Fruit fly (Drosophila melanogaster) Kc167 (cell line): ENCODE measurements around the gene Ugt307A1.

Experiments used
- Myc ChIP-seq: fragments of >200 bp; optimal IDR thresholded peaks from 2 replicates; lab custom pipeline; 2017; ENCODE audit warnings: missing external identifiers
- Sin3A ChIP-seq: fragments of >200 bp; optimal IDR thresholded peaks from 2 replicates; lab custom pipeline; 2018; ENCODE audit warnings: missing external identifiers
- h ChIP-seq: fragments of >200 bp; optimal IDR thresholded peaks from 3 replicates; lab custom pipeline; 2018; ENCODE audit warnings: missing external identifiers
- insv ChIP-seq: fragments of >200 bp; optimal IDR thresholded peaks from 3 replicates; lab custom pipeline; 2018; ENCODE audit warnings: missing external identifiers
- psq ChIP-seq: fragments of >200 bp; optimal IDR thresholded peaks from 2 replicates; lab custom pipeline; 2017; ENCODE audit warnings: missing external identifiers
- ttk ChIP-seq: sonication (Bioruptor generic); optimal IDR thresholded peaks from 2 replicates; lab custom pipeline; 2017; ENCODE audit warnings: missing external identifiers

Ugt307A1 gene

dm6 chr2L:7097386-7097785 is 29.6 kb downstream of the Ugt307A1 start:
- no peak for TF ChIP-seq Sin3A (lab: Kevin White, UChicago)
- TF ChIP-seq h (lab: Kevin White, UChicago) = no peak
- TF ChIP-seq ttk (lab: Kevin White, UChicago) = no peak
- no peak for TF ChIP-seq psq (lab: Kevin White, UChicago)

dm6 chr2L:7100830-7101229 is 33.0 kb downstream of the Ugt307A1 start:
- TF ChIP-seq ttk (lab: Kevin White, UChicago) = no peak
- TF ChIP-seq psq (lab: Kevin White, UChicago) = no peak
- TF ChIP-seq insv (lab: Kevin White, UChicago) = no peak
- TF ChIP-seq Sin3A (lab: Kevin White, UChicago) = no peak
- no peak for TF ChIP-seq Myc (lab: Kevin White, UChicago)
- TF ChIP-seq h (lab: Kevin White, UChicago) = no peak

dm6 chr2L:7104195-7104971 is 36.6 kb downstream of the Ugt307A1 start:
- no peak for TF ChIP-seq h (lab: Kevin White, UChicago)
- no peak for TF ChIP-seq ttk (lab: Kevin White, UChicago)
- TF ChIP-seq insv (lab: Kevin White, UChicago) = no peak
- no peak for TF ChIP-seq psq (lab: Kevin White, UChicago)
- TF ChIP-seq Sin3A (lab: Kevin White, UChicago) = no peak
- TF ChIP-seq Myc (lab: Kevin White, UChicago) = no peak

- TF ChIP-seq Sin3A (lab: Kevin White, UChicago) (no peak), psq (lab: Kevin White, UChicago) (no peak), Myc (lab: Kevin White, UChicago) (no peak), h (lab: Kevin White, UChicago) (no peak), ttk (lab: Kevin White, UChicago) (no peak), insv (lab: Kevin White, UChicago) (no peak)
Observed at dm6 chr2L:7106289-7106961, 38.6 kb downstream of the Ugt307A1 start.

- TF ChIP-seq ttk (lab: Kevin White, UChicago) (no peak), psq (lab: Kevin White, UChicago) (no peak), Sin3A (lab: Kevin White, UChicago) (no peak), h (lab: Kevin White, UChicago) (no peak), Myc (lab: Kevin White, UChicago) (no peak), insv (lab: Kevin White, UChicago) (no peak)
Observed at dm6 chr2L:7107890-7108289, 40.1 kb downstream of the Ugt307A1 start.

- TF ChIP-seq ttk (lab: Kevin White, UChicago) = no peak
- no peak for TF ChIP-seq psq (lab: Kevin White, UChicago)
- TF ChIP-seq Myc (lab: Kevin White, UChicago) = no peak
- no peak for TF ChIP-seq insv (lab: Kevin White, UChicago)
- TF ChIP-seq h (lab: Kevin White, UChicago) = no peak
- TF ChIP-seq Sin3A (lab: Kevin White, UChicago) = no peak
Observed at dm6 chr2L:7110318-7110717, 42.5 kb downstream of the Ugt307A1 start.

- TF ChIP-seq Myc (lab: Kevin White, UChicago) (no peak), ttk (lab: Kevin White, UChicago) (no peak), insv (lab: Kevin White, UChicago) (no peak), Sin3A (lab: Kevin White, UChicago) (no peak), psq (lab: Kevin White, UChicago) (no peak), h (lab: Kevin White, UChicago) (no peak)
Observed at dm6 chr2L:7114159-7114558, 46.4 kb downstream of the Ugt307A1 start.

- TF ChIP-seq ttk (lab: Kevin White, UChicago) (no peak), h (lab: Kevin White, UChicago) (no peak), Myc (lab: Kevin White, UChicago) (no peak), psq (lab: Kevin White, UChicago) (no peak), Sin3A (lab: Kevin White, UChicago) (no peak), insv (lab: Kevin White, UChicago) (no peak)
Observed at dm6 chr2L:7117552-7118144, 49.9 kb downstream of the Ugt307A1 start.

- TF ChIP-seq h (lab: Kevin White, UChicago) = no peak
- no peak for TF ChIP-seq ttk (lab: Kevin White, UChicago)
- TF ChIP-seq Myc (lab: Kevin White, UChicago) = no peak
- TF ChIP-seq psq (lab: Kevin White, UChicago) = no peak
- TF ChIP-seq insv (lab: Kevin White, UChicago) = no peak
- no peak for TF ChIP-seq Sin3A (lab: Kevin White, UChicago)
Observed at dm6 chr2L:7118205-7118801, 50.5 kb downstream of the Ugt307A1 start.
